Worm (Caenorhabditis elegans): Measurements from ENCODE around the gene otub-3.

The otub-3 gene

ce11 chrIV:8687605-8688191 is 40.3 kb upstream of the otub-3 start, which contains the start of gene snrp-3 (continued):
- TF ChIP-seq efl-3 (GFP tag; optimal IDR thresholded peaks at IDR 0.05), result no peak
- TF ChIP-seq swsn-7 (tag; optimal IDR thresholded peaks at IDR 0.05), result peak; percentile 87
- peak; percentile 7 for TF ChIP-seq ceh-90 (tag; optimal IDR thresholded peaks at IDR 0.05)
- TF ChIP-seq aha-1 (tag; optimal IDR thresholded peaks at IDR 0.05), result peak; percentile 17
- no peak for TF ChIP-seq nhr-76 (tag; optimal IDR thresholded peaks at IDR 0.05)
- TF ChIP-seq nhr-71 (tag; optimal IDR thresholded peaks at IDR 0.05), result peak; percentile 93
- no peak for TF ChIP-seq nhr-12 (tag; optimal IDR thresholded peaks at IDR 0.05)
- no peak for TF ChIP-seq sptf-1 (tag; optimal IDR thresholded peaks at IDR 0.05)
- TF ChIP-seq vab-15 (tag; optimal IDR thresholded peaks at IDR 0.05), result no peak
- TF ChIP-seq nhr-90 (tag; optimal IDR thresholded peaks at IDR 0.05; ENCODE audit: poor library complexity), result peak; percentile 79
- TF ChIP-seq Y116A8C.19 (tag; optimal IDR thresholded peaks at IDR 0.05; ENCODE audit: borderline replicate concordance), result no peak
- TF ChIP-seq unc-30 (tag; optimal IDR thresholded peaks at IDR 0.05), result no peak
- TF ChIP-seq elt-3 (tag; optimal IDR thresholded peaks at IDR 0.05), result peak in 2 of 6 experiments; percentile 61 to 76
- TF ChIP-seq nhr-47 (tag; optimal IDR thresholded peaks at IDR 0.05), result peak; percentile 91
- TF ChIP-seq ceh-63 (GFP tag; optimal IDR thresholded peaks at IDR 0.05), result no peak
- peak; percentile 41; the same call in 1 of the 2 replicates for TF ChIP-seq mab-9 (GFP tag; IDR thresholded peaks at IDR 0.05)
- peak; percentile 69 for TF ChIP-seq nhr-77 (tag; optimal IDR thresholded peaks at IDR 0.05)
- TF ChIP-seq C04F5.9 (tag; optimal IDR thresholded peaks at IDR 0.05), result peak; percentile 55
- peak; percentile 82 for TF ChIP-seq zag-1 (tag; optimal IDR thresholded peaks at IDR 0.05)
- peak; percentile 65 for TF ChIP-seq lir-3 (tag; optimal IDR thresholded peaks at IDR 0.05; ENCODE audit: poor library complexity)
- peak; percentile 60 for TF ChIP-seq elt-2 (tag; optimal IDR thresholded peaks at IDR 0.05)
- TF ChIP-seq mef-2 (tag; optimal IDR thresholded peaks at IDR 0.05), result no peak
- peak; percentile 93 for TF ChIP-seq nhr-85 (tag)
- peak; percentile 97 for TF ChIP-seq mep-1 (tag; optimal IDR thresholded peaks at IDR 0.05)
- TF ChIP-seq rnt-1 (tag; optimal IDR thresholded peaks at IDR 0.05), result peak; percentile 89
- TF ChIP-seq mdl-1 (tag; optimal IDR thresholded peaks at IDR 0.05), result peak in 1 of 2 experiments; percentile 83
- peak; percentile 82 for TF ChIP-seq isw-1 (GFP tag; IDR thresholded peaks at IDR 0.05)
- peak; percentile 85 for TF ChIP-seq nhr-19 (GFP tag; conservative IDR thresholded peaks at IDR 0.05)
- no peak for TF ChIP-seq ceh-88 (GFP tag; IDR thresholded peaks at IDR 0.05)
- peak; percentile 80 for TF ChIP-seq nhr-11 (tag; optimal IDR thresholded peaks at IDR 0.05)
- peak in 1 of 2 experiments; percentile 47 for TF ChIP-seq ztf-11 (tag; optimal IDR thresholded peaks at IDR 0.05)
- TF ChIP-seq unc-130 (tag; optimal IDR thresholded peaks at IDR 0.05), result peak; percentile 23
- peak; percentile 86 for TF ChIP-seq tbx-2 (tag; optimal IDR thresholded peaks at IDR 0.05)
- no peak for TF ChIP-seq unc-62 (GFP tag; optimal IDR thresholded peaks at IDR 0.05)
- TF ChIP-seq unc-98 (GFP tag; IDR thresholded peaks at IDR 0.05), result no peak

- no peak for TF ChIP-seq aha-1 (tag; optimal IDR thresholded peaks at IDR 0.05)
- TF ChIP-seq mab-9 (GFP tag; IDR thresholded peaks at IDR 0.05), result no peak
- no peak for TF ChIP-seq unc-98 (GFP tag; IDR thresholded peaks at IDR 0.05)
- no peak for TF ChIP-seq C34B4.2 (tag; optimal IDR thresholded peaks at IDR 0.05)
- TF ChIP-seq isw-1 (GFP tag; IDR thresholded peaks at IDR 0.05), result no peak
- no peak for TF ChIP-seq nhr-237 (tag; optimal IDR thresholded peaks at IDR 0.05)
- TF ChIP-seq C16A3.4 (tag; optimal IDR thresholded peaks at IDR 0.05), result peak; percentile 16
- no peak for TF ChIP-seq alr-1 (tag; optimal IDR thresholded peaks at IDR 0.05; ENCODE audit: borderline replicate concordance)
- peak; percentile 9 for TF ChIP-seq swsn-7 (tag; optimal IDR thresholded peaks at IDR 0.05)
- TF ChIP-seq nhr-71 (tag; optimal IDR thresholded peaks at IDR 0.05), result peak; percentile 38
- TF ChIP-seq lin-35 (GFP tag; optimal IDR thresholded peaks at IDR 0.05), result peak in 1 of 2 experiments; percentile 29
- no peak for TF ChIP-seq lin-15B (tag; optimal IDR thresholded peaks at IDR 0.05)
- no peak for TF ChIP-seq pag-3 (tag; optimal IDR thresholded peaks at IDR 0.05; ENCODE audit: borderline replicate concordance, insufficient read depth)
- TF ChIP-seq unc-62 (GFP tag; optimal IDR thresholded peaks at IDR 0.05), result no peak
- TF ChIP-seq fkh-4 (tag; optimal IDR thresholded peaks at IDR 0.05; ENCODE audit: borderline replicate concordance), result no peak
- no peak for TF ChIP-seq nhr-77 (tag; optimal IDR thresholded peaks at IDR 0.05)
- TF ChIP-seq mdl-1 (tag; optimal IDR thresholded peaks at IDR 0.05), result no peak
- no peak for TF ChIP-seq hpl-2 (GFP tag; optimal IDR thresholded peaks at IDR 0.05)
- TF ChIP-seq tbx-2 (tag; optimal IDR thresholded peaks at IDR 0.05), result no peak
- TF ChIP-seq irx-1 (tag; optimal IDR thresholded peaks at IDR 0.05), result no peak
- TF ChIP-seq ceh-63 (GFP tag; optimal IDR thresholded peaks at IDR 0.05), result no peak
- TF ChIP-seq ceh-8 (GFP tag; optimal IDR thresholded peaks at IDR 0.05), result no peak
- no peak for TF ChIP-seq lin-39 (tag; optimal IDR thresholded peaks at IDR 0.05)
- peak; percentile 21 for TF ChIP-seq nhr-20 (tag; optimal IDR thresholded peaks at IDR 0.05)
- TF ChIP-seq nhr-11 (tag; optimal IDR thresholded peaks at IDR 0.05), result no peak
- TF ChIP-seq ceh-88 (GFP tag; IDR thresholded peaks at IDR 0.05), result no peak
- no peak for TF ChIP-seq nhr-76 (tag; optimal IDR thresholded peaks at IDR 0.05)
- TF ChIP-seq jun-1 (tag; optimal IDR thresholded peaks at IDR 0.05), result no peak
- TF ChIP-seq unc-130 (tag; optimal IDR thresholded peaks at IDR 0.05), result no peak
Measured at ce11 chrIV:8691486-8691885, 36.5 kb upstream of the otub-3 start, which contains the start of the genes hst-1 and ints-6. hst-1 (minus strand) TSS chrIV:8691513. ints-6 (plus strand) TSS chrIV:8691745.

All from whole organism, L1 larva.